Fruit fly (Drosophila melanogaster) whole organism, adult: ENCODE results near the gene CG4613.

ENCODE experiments used
- CG11617 ChIP-seq: fragments of 200-800 bp; sonication (Bioruptor generic); optimal IDR thresholded peaks from 2 replicates; lab custom pipeline; 2017; ENCODE audit warnings: mild to moderate bottlenecking, missing biosample characterization, missing genetic modification reagents, missing genetic modification characterization
- CG12768 ChIP-seq: fragments of 200-800 bp; sonication (Bioruptor generic); optimal IDR thresholded peaks from 2 replicates; lab custom pipeline; 2017; ENCODE audit warnings: missing biosample characterization, missing genetic modification characterization, mild to moderate bottlenecking, moderate library complexity, missing genetic modification reagents
- CG14711 ChIP-seq: fragments of 200-800 bp; sonication (Bioruptor generic); optimal IDR thresholded peaks from 2 replicates; lab custom pipeline; 2018; ENCODE audit warnings: missing biosample characterization, mild to moderate bottlenecking, missing genetic modification characterization, moderate library complexity
- CG1620 ChIP-seq: fragments of 200-800 bp; sonication (Bioruptor generic); optimal IDR thresholded peaks from 2 replicates; lab custom pipeline; 2016; ENCODE audit warnings: missing biosample characterization, missing genetic modification characterization
- CG33017 ChIP-seq: fragments of 200-800 bp; sonication (Bioruptor generic); optimal IDR thresholded peaks from 2 replicates; lab custom pipeline; 2018; ENCODE audit warnings: missing biosample characterization, mild to moderate bottlenecking, missing genetic modification characterization, moderate library complexity
- CG7045 ChIP-seq: fragments of 200-800 bp; sonication (Bioruptor generic); optimal IDR thresholded peaks from 2 replicates; lab custom pipeline; 2017; ENCODE audit warnings: missing biosample characterization, mild to moderate bottlenecking, missing genetic modification characterization
- CG7101 ChIP-seq: fragments of 200-800 bp; sonication (Bioruptor generic); optimal IDR thresholded peaks from 2 replicates; lab custom pipeline; 2018; ENCODE audit warnings: missing biosample characterization, mild to moderate bottlenecking, missing genetic modification characterization, moderate library complexity
- Clk ChIP-seq: fragments of 200-800 bp; sonication (Bioruptor generic); optimal IDR thresholded peaks from 2 replicates; lab custom pipeline; 2017; ENCODE audit warnings: missing biosample characterization, missing genetic modification characterization
- Crg-1 ChIP-seq: fragments of 200-800 bp; sonication (Bioruptor generic); optimal IDR thresholded peaks from 2 replicates; lab custom pipeline; 2016; ENCODE audit warnings: missing biosample characterization, missing genetic modification characterization
- Hr96 ChIP-seq: fragments of 200-800 bp; sonication (Bioruptor generic); optimal IDR thresholded peaks from 2 replicates; lab custom pipeline; 2016; ENCODE audit warnings: missing biosample characterization, missing genetic modification characterization
- Mnt ChIP-seq: fragments of 200-800 bp; sonication (Bioruptor generic); optimal IDR thresholded peaks from 2 replicates; lab custom pipeline; 2016; ENCODE audit warnings: missing biosample characterization, mild to moderate bottlenecking, missing genetic modification characterization
- bab1 ChIP-seq: fragments of 200-800 bp; sonication (Bioruptor generic); optimal IDR thresholded peaks from 3 replicates; lab custom pipeline; 2019; ENCODE audit warnings: missing biosample characterization, mild to moderate bottlenecking, missing genetic modification characterization, moderate library complexity
- cic ChIP-seq: fragments of 200-800 bp; sonication (Bioruptor generic); optimal IDR thresholded peaks from 2 replicates; lab custom pipeline; 2017; ENCODE audit warnings: missing biosample characterization, mild to moderate bottlenecking, missing genetic modification characterization, moderate library complexity
- cnc ChIP-seq, 2 experiments: fragments of >200 bp; optimal IDR thresholded peaks; 2 replicates each; lab custom pipeline; 2017
- kay ChIP-seq: fragments of 200-800 bp; sonication (Bioruptor generic); peaks from one replicate; lab custom pipeline; 2016; ENCODE audit warnings: missing biosample characterization, missing genetic modification characterization, borderline replicate concordance
- ovo ChIP-seq: fragments of 200-800 bp; sonication (Bioruptor generic); optimal IDR thresholded peaks from 2 replicates; lab custom pipeline; 2016; ENCODE audit warnings: missing biosample characterization, missing genetic modification characterization
- pad ChIP-seq: fragments of 200-800 bp; sonication (Bioruptor generic); optimal IDR thresholded peaks from 3 replicates; lab custom pipeline; 2017; ENCODE audit warnings: missing biosample characterization, missing genetic modification characterization, mild to moderate bottlenecking, moderate library complexity, missing genetic modification reagents
- tj ChIP-seq: fragments of 200-800 bp; sonication (Bioruptor generic); optimal IDR thresholded peaks from 3 replicates; lab custom pipeline; 2017; ENCODE audit warnings: missing biosample characterization, mild to moderate bottlenecking, missing genetic modification characterization, moderate library complexity
- toe ChIP-seq: fragments of 200-800 bp; sonication (Bioruptor generic); optimal IDR thresholded peaks from 2 replicates; lab custom pipeline; 2016; ENCODE audit warnings: missing biosample characterization, missing genetic modification characterization

The CG4613 gene

DNA sequence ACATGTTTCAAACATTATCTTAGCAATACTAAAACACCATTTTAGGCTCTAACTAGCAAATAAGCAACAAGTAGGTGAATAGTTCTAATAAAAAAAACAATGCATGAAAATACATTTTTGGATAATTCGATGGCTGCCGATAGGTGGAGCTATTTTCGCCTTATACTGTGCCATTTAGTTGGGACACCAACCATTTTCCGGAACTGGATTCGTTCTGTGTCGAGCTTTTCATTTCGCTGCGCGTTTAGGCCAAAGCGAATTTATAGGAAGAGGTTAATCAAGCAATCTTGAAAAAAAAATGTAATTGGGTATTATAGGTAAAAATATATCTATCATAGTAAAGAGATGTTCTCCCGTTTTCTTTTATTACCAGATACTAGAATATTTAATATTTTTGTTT lies 41.2 kb upstream of the CG4613 start:
- TF ChIP-seq pad (GFP tag; lab: Kevin White, UChicago) (peak; percentile 23), Crg-1 (no peak), CG7101 (tag; lab: Kevin White, UChicago) (no peak), bab1 (no peak), ovo (GFP tag; lab: Kevin White, UChicago) (no peak), kay (GFP tag; lab: Kevin White, UChicago) (peak; percentile 51), CG11617 (no peak)

DNA sequence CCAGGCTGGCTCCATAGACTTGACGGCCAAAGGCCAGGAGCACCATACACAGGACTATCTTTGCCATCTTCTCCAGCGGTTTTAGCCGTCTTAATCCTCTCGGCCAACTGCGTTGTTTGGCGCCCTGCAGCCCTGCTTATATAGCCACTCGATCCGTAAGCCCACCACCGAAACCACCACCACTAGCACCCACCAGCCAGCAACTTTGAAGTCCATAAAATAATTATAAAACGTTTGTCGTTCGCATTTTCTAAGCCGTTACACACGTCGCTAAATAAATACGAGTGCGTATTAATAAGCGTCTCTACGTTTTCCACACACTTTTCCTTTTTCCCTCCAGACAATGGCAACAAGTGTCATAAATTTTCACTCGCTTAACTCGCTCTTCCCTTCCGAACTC lies 39.2 kb upstream of the CG4613 start, which contains the start of gene Lk:
TSS of gene Lk (minus strand) at position 101 of the 400 bp plus-strand sequence.
- TF ChIP-seq CG7045 (GFP tag; lab: Kevin White, UChicago) (no peak), bab1 (no peak), Mnt (GFP tag; lab: Kevin White, UChicago) (no peak), cnc (optimal IDR thresholded peaks at IDR 0.05; lab: Kevin White, UChicago) (no peak), toe (GFP tag; lab: Kevin White, UChicago) (no peak), Hr96 (GFP tag; lab: Kevin White, UChicago) (no peak), tj (GFP tag; lab: Kevin White, UChicago) (no peak), CG33017 (tag; lab: Kevin White, UChicago) (no peak), Crg-1 (no peak), CG11617 (no peak), Clk (GFP tag; lab: Kevin White, UChicago) (no peak), CG1620 (GFP tag; lab: Kevin White, UChicago) (no peak), CG12768 (GFP tag; lab: Kevin White, UChicago) (no peak), cic (GFP tag; lab: Kevin White, UChicago) (no peak), pad (GFP tag; lab: Kevin White, UChicago) (no peak)

DNA sequence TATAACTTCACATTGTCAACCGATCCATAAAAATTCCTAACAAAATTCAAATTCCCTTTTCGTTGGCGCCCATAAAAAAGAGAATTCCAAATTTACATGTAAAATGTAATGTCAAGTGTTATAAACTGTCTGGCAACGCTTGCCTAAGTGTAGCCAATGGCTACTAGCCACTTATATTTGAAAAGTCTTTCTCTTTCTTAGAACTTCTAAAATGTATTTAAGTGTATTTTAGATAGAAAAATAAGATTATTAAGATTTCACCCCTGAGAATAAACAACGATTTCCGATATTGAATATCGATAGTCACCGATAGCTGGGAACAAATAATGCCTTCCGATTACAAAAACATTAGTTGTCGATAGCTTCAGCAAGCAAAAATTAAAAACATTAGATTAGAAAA lies 38.2 kb upstream of the CG4613 start, which contains the start of gene CG34039:
TSS of gene CG34039 (plus strand) at position 342 of the 400 bp plus-strand sequence.
- no peak for TF ChIP-seq cnc (optimal IDR thresholded peaks at IDR 0.05; lab: Kevin White, UChicago)
- no peak for TF ChIP-seq CG1620 (GFP tag; lab: Kevin White, UChicago)
- no peak for TF ChIP-seq ovo (GFP tag; lab: Kevin White, UChicago)
- TF ChIP-seq bab1 = peak; percentile 36
- TF ChIP-seq kay (GFP tag; lab: Kevin White, UChicago) = peak; percentile 82
- no peak for TF ChIP-seq Hr96 (GFP tag; lab: Kevin White, UChicago)
- no peak for TF ChIP-seq Mnt (GFP tag; lab: Kevin White, UChicago)

DNA sequence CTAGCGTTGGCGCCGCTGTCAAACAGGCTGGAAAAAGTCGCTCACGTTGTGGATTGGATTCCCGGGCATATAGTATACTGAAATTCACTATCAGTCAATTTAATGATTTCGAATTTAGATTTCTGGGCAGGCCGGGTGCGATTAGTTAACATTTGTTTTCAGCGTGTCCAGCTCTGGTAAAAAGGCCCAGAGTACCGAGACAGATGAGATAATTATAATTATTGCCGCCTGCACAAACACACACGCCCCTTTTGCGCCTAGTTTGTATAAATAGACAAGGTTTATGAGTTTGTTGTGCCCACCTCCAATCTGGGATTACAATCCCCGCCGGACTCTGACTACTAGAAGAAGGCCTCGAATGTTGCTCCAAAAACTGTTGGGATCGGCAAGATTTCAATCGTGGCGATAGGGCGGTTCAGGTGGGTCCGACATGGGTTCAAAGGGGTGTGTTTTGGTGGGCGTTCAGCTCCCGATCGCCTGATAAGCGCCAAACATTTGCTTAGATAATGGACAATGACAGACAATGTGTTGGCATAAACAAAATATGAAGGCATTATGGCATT lies 37.5 kb upstream of the CG4613 start:
- TF ChIP-seq Mnt (GFP tag; lab: Kevin White, UChicago) = no peak
- no peak for TF ChIP-seq CG14711
- peak; percentile 64 for TF ChIP-seq tj (GFP tag; lab: Kevin White, UChicago)
- TF ChIP-seq kay (GFP tag; lab: Kevin White, UChicago) = peak; percentile 42
- peak; percentile 82 for TF ChIP-seq cic (GFP tag; lab: Kevin White, UChicago)

DNA sequence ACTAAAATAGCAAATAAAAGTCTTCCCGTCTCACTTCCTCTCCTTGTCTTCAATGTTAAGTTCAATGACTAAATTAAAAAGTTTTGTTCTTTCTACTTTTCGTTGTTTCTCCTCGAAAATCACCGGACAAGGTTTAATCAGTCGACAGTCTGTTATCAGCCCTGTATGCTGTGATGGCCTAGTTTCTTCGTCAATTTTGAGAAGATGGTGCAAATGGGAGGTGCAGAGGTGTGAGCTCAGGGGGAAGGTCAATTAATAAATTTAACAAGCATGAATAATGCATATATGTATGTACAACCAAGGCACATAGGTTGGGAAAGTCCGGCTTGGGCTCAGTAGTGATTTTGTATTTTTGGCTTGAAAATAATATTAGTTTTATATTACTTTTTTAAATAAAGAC lies 36.5 kb upstream of the CG4613 start:
- TF ChIP-seq Hr96 (GFP tag; lab: Kevin White, UChicago) (no peak), CG33017 (tag; lab: Kevin White, UChicago) (no peak), Crg-1 (no peak), CG12768 (GFP tag; lab: Kevin White, UChicago) (no peak), CG1620 (GFP tag; lab: Kevin White, UChicago) (no peak), kay (GFP tag; lab: Kevin White, UChicago) (no peak), pad (GFP tag; lab: Kevin White, UChicago) (no peak), toe (GFP tag; lab: Kevin White, UChicago) (no peak), CG14711 (no peak), Clk (GFP tag; lab: Kevin White, UChicago) (no peak), CG7045 (GFP tag; lab: Kevin White, UChicago) (no peak), CG11617 (no peak), CG7101 (tag; lab: Kevin White, UChicago) (no peak)

DNA sequence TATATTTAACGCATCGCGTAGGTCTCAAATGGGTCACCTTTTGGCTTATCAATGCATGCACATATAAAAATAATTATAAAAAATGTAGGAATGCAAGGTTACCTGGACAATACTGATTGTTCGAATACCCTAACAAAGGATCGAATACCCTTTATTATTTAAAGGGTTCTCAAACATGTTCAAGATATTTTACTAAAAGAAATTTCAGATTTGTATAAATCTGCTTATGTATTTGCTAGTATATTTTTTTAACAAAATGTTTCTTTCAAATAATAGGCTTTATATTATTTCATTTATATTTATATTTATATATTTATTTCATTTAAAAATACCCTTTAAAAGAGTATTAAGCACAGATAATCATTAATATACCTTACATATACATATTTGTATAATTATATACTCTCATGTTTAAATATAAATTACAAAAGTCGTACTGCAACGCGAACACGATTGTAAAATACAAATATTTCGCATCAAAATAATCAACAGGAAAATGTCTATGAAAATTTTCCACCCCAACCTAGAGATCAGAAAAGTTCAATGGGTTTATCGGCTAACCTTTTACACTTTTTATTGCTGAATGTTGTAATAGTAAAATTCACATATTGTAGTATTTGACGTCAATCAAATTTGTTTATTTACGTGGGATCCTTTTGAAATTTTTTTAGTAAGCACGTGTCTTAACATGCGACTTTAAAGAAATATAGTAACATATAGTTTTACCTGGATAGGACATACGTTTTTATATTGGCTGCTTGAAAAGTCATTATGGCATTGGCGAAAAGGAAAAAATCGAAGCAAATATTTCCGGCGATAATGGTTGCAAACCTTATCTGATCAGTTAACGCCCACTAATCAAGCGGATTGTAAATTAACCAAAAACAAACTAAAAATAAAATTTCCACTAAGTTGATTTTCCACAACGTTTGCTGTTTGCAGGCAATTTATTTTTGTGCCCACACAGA lies 35.6 kb upstream of the CG4613 start:
- TF ChIP-seq CG7101 (tag; lab: Kevin White, UChicago) = peak; percentile 57
- TF ChIP-seq cic (GFP tag; lab: Kevin White, UChicago) = peak; percentile 73
- TF ChIP-seq kay (GFP tag; lab: Kevin White, UChicago) = peak; percentile 88
- TF ChIP-seq CG14711 = peak; percentile 38
- no peak for TF ChIP-seq tj (GFP tag; lab: Kevin White, UChicago)
- peak; percentile 77 for TF ChIP-seq CG33017 (tag; lab: Kevin White, UChicago)

DNA sequence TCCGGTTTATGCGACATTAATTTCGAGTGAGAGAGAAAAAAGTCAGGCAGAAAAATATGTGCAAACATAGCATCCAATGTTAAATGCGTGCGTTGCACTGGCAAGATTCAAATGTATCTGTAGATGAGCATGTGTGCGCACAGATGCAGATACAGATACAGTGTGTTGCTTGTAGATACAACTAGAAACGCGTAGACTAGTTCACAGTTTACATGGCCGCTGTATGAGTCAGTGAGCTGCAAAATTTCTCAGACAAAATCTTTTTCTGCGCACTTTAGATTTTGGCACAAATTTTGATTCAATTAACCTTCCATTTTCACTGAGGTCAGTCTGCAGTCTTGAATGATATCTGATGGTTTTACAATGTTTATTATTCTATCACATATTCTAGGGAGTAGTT lies 34.7 kb upstream of the CG4613 start:
- TF ChIP-seq CG11617 (no peak), tj (GFP tag; lab: Kevin White, UChicago) (peak; percentile 23)
